Fruit fly (Drosophila melanogaster) whole organism: ENCODE results near the gene osa.

Source experiments
- CG8478 ChIP-seq: fragments of >200 bp; optimal IDR thresholded peaks from 2 replicates; lab custom pipeline; 2018; ENCODE audit warnings: inconsistent platforms
- Dll ChIP-seq: fragments of >200 bp; optimal IDR thresholded peaks from 2 replicates; lab custom pipeline; 2017
- EcR ChIP-seq, 2 experiments: fragments of >200 bp; optimal IDR thresholded peaks; 2 replicates each; lab custom pipeline; 2017; ENCODE audit warnings: missing biosample characterization in 2 of 2, missing genetic modification characterization in 2 of 2, missing genetic modification reagents in 2 of 2
- pan ChIP-seq: fragments of >200 bp; optimal IDR thresholded peaks from 2 replicates; lab custom pipeline; 2017
- psq ChIP-seq: fragments of >200 bp; optimal IDR thresholded peaks from 2 replicates; lab custom pipeline; 2017
- usp ChIP-seq: fragments of >200 bp; optimal IDR thresholded peaks from 2 replicates; lab custom pipeline; 2017; ENCODE audit warnings: missing biosample characterization, missing genetic modification characterization, mixed read lengths

osa gene

dm6 chr3R:17705899-17706831 is 12.0 kb downstream of the osa start:
- no peak for TF ChIP-seq usp (GFP tag; lab: Kevin White, UChicago)
- TF ChIP-seq CG8478 (lab: Kevin White, UChicago): no peak
- no peak for TF ChIP-seq psq (lab: Kevin White, UChicago)
- TF ChIP-seq EcR (GFP tag; optimal IDR thresholded peaks at IDR 0.05; lab: Kevin White, UChicago): no peak
- TF ChIP-seq Dll: no peak
- no peak for TF ChIP-seq pan (lab: Kevin White, UChicago)

dm6 chr3R:17705140-17705539 is 13.0 kb downstream of the osa start:
- TF ChIP-seq usp (GFP tag; lab: Kevin White, UChicago) (no peak), pan (lab: Kevin White, UChicago) (no peak), Dll (no peak), CG8478 (lab: Kevin White, UChicago) (no peak), EcR (GFP tag; optimal IDR thresholded peaks at IDR 0.05; lab: Kevin White, UChicago) (no peak), psq (lab: Kevin White, UChicago) (no peak)

DNA sequence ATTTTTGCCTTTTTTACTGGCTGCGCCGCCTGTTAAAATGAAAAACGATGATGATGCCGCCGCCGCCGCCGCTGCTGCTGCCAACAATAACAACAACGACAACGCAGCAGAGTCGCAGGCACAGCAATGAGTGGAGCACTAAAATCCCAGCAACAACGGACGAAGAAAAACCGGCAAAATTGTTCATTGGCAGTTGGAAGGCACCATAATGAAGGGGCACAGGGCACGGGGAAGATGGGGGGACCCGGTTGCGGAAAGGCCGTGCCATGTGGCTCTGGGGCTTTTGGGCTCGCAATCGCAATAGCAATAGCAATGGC is 13.7 kb downstream of the osa start:
- TF ChIP-seq usp (GFP tag; lab: Kevin White, UChicago): no peak
- TF ChIP-seq EcR (GFP tag; optimal IDR thresholded peaks at IDR 0.05; lab: Kevin White, UChicago): no peak
- peak; percentile 52 for TF ChIP-seq Dll
- no peak for TF ChIP-seq pan (lab: Kevin White, UChicago)

DNA sequence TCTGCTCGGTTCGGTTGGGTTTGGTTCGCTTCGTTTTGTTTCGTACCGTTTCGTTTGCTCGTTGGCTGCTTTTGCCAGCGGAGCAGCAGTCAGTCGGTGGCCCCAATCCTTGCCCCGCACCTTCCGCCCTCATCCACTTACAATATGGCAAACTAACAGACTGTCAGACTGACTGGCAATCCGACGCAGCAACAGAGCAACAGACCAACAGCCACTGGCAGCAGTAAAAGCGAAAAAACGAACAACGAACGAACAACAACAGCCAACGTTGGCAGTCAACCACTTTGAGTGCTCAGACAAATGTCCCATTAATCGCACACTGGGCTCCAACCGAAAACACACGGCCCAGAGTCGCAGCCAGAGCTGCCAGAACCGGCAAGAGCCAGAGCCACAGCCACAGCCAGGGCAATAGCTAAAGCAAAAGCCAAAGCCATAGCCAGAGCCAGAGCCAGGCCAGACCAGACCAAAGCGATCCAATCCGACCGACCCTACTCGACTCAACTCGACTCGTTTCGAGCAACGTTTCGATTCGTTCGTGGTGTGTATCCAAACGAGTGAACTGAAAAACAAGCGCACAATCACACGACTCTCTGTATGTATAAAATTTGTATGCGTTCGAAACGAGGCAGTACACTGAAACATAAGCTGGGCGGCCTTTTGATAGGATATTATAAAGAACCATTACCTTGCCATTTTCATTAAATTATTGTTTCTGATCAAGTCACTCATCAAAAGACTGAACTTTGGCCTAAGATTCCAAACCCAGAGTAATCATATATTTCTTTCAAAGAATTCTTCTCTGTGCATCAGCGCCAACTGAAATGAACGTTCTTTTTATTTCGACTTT is 14.2 kb downstream of the osa start:
- no peak for TF ChIP-seq pan (lab: Kevin White, UChicago)
- peak; percentile 5 for TF ChIP-seq Dll
- no peak for TF ChIP-seq usp (GFP tag; lab: Kevin White, UChicago)

- TF ChIP-seq pan (lab: Kevin White, UChicago) (no peak), psq (lab: Kevin White, UChicago) (no peak), usp (GFP tag; lab: Kevin White, UChicago) (no peak), CG8478 (lab: Kevin White, UChicago) (no peak), EcR (GFP tag; optimal IDR thresholded peaks at IDR 0.05; lab: Kevin White, UChicago) (no peak), Dll (no peak)
Observed at dm6 chr3R:17703024-17703690, 15.0 kb downstream of the osa start.

DNA sequence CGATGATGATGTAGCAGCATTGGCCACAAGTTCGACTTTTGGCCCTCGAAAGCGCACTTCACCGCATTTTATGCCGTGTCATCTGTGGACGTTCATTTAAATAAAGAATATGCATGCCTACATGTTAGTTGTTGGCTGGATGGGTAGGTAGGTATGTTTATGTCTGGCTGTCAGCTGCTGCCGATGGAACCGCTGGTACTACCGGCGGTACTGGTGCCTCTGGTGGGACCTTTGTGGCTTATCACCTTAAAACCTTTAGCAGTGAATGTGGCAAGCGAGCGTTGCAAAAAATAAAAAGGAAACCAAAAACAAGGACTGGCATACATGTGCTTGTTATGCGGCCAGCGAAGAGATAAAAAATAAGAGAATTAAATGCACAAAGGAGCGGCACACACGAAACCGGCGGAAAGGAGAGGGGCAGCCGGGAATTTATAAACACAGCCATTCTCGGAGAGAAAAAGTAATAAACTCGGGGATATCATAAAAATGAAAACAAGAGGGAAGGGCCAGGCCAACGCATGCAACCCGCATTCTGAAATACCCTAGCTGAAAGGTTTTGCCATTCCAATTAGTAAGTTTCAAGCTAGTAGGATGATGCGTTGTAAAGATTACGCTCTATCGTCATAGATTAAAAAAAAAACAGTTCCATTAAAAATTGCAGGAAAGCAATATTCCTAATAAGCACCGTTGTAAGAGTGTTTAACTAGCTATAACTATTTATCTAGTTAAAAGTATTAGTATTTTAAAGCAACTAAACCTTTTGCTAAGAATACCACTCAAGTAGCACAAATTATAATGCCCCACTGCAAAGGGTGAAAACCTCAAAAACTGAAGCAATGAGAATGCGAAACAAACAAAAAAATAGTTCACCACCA is 15.9 kb downstream of the osa start:
- no peak for TF ChIP-seq usp (GFP tag; lab: Kevin White, UChicago)
- TF ChIP-seq psq (lab: Kevin White, UChicago): no peak
- TF ChIP-seq EcR (GFP tag; optimal IDR thresholded peaks at IDR 0.05; lab: Kevin White, UChicago): no peak
- no peak for TF ChIP-seq CG8478 (lab: Kevin White, UChicago)
- no peak for TF ChIP-seq Dll
- TF ChIP-seq pan (lab: Kevin White, UChicago): no peak

dm6 chr3R:17701131-17701593 is 17.0 kb downstream of the osa start:
- TF ChIP-seq EcR (GFP tag; optimal IDR thresholded peaks at IDR 0.05; lab: Kevin White, UChicago) (no peak), usp (GFP tag; lab: Kevin White, UChicago) (no peak)

- TF ChIP-seq psq (lab: Kevin White, UChicago) (no peak), EcR (GFP tag; optimal IDR thresholded peaks at IDR 0.05; lab: Kevin White, UChicago) (no peak), pan (lab: Kevin White, UChicago) (no peak), CG8478 (lab: Kevin White, UChicago) (no peak), usp (GFP tag; lab: Kevin White, UChicago) (no peak), Dll (no peak)
Observed at dm6 chr3R:17700488-17701130, 17.5 kb downstream of the osa start.

DNA sequence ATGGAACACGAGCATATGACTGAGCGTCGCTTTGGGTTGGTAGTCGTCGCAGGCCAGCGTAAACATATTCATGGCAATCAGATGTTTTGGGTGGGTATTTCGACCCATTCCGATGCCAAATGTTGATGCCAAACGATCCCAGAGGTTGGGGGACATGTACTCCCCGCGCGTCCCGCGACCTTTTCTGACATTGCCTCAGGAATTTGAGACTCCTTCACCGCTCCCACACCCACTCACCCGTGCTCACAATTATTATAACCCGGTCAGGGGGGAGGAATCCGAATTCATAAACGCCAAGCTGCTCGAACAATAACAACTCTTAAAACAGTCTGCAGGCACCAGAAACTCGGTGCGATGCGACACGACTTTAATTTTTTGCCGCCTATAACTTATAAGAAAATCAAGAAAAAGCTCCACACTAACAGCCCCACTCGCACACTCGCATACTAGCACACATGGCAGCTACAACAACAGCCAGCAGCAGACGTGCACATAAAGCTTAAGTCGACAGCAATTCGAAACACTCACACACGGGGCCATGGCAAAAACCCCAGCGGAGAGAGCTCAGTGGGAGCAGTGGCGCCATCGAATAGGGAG is 18.2 kb downstream of the osa start:
- TF ChIP-seq psq (lab: Kevin White, UChicago) (no peak), pan (lab: Kevin White, UChicago) (no peak), EcR (GFP tag; optimal IDR thresholded peaks at IDR 0.05; lab: Kevin White, UChicago) (no peak), Dll (no peak), CG8478 (lab: Kevin White, UChicago) (no peak), usp (GFP tag; lab: Kevin White, UChicago) (no peak)

DNA sequence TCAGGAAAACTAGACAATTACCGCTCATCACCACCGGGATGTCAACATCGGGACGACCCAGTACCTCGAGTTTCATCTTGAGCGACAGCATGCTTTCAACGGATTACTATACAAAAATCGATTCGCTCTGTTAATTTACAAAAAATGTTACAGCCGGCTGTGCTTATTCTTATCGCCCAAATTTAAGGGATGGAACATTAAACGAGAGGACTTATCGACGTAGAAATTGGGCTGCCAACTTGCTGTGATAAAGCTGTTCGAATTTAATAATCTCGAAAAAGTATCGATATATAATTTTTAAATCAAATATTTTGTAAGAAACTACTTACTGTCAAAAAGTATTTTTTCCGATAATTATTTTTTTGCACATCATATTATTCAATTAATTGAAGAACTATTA is 31.3 kb downstream of the osa start, which contains the start of gene CG31249:
TSS of gene CG31249 (minus strand) at position 197 of the 400 bp plus-strand sequence.
- TF ChIP-seq CG8478 (lab: Kevin White, UChicago): no peak
- TF ChIP-seq psq (lab: Kevin White, UChicago): no peak
- no peak for TF ChIP-seq usp (GFP tag; lab: Kevin White, UChicago)
- no peak for TF ChIP-seq pan (lab: Kevin White, UChicago)
- no peak for TF ChIP-seq Dll
- no peak for TF ChIP-seq EcR (GFP tag; optimal IDR thresholded peaks at IDR 0.05; lab: Kevin White, UChicago)
